Worm (Caenorhabditis elegans): ENCODE data around the gene Y50D4C.3.

The Y50D4C.3 gene

ce11 chrV:945144-945543 lies at the start of gene Y50D4C.3:
Gene Y50D4C.3, minus strand, starts transcription at chrV:945244.
- TF ChIP-seq elt-2 (tag; optimal IDR thresholded peaks at IDR 0.05) (no peak), zag-1 (tag; optimal IDR thresholded peaks at IDR 0.05) (no peak), ceh-28 (tag; optimal IDR thresholded peaks at IDR 0.05) (no peak), elt-1 (tag; optimal IDR thresholded peaks at IDR 0.05) (no peak), eor-1 (tag; optimal IDR thresholded peaks at IDR 0.05) (no peak), skn-1 (tag; optimal IDR thresholded peaks at IDR 0.05) (no peak), pqm-1 (tag; optimal IDR thresholded peaks at IDR 0.05) (no peak), ceh-9 (tag; optimal IDR thresholded peaks at IDR 0.05) (no peak)

- TF ChIP-seq nhr-11 (tag; optimal IDR thresholded peaks at IDR 0.05): no peak
- no peak for TF ChIP-seq pha-4 (tag; optimal IDR thresholded peaks at IDR 0.05)
- TF ChIP-seq ztf-11 (tag; optimal IDR thresholded peaks at IDR 0.05): no peak
- TF ChIP-seq nhr-23 (tag; optimal IDR thresholded peaks at IDR 0.05): no peak
- no peak for TF ChIP-seq unc-62 (GFP tag; optimal IDR thresholded peaks at IDR 0.05)
- no peak for TF ChIP-seq aly-2 (tag; optimal IDR thresholded peaks at IDR 0.05)
- TF ChIP-seq nhr-237 (tag; optimal IDR thresholded peaks at IDR 0.05): no peak
- no peak for TF ChIP-seq elt-1 (tag; optimal IDR thresholded peaks at IDR 0.05)
- no peak for TF ChIP-seq nhr-25 (tag; optimal IDR thresholded peaks at IDR 0.05)
- TF ChIP-seq nhr-76 (tag; optimal IDR thresholded peaks at IDR 0.05): no peak
- TF ChIP-seq fos-1 (tag; optimal IDR thresholded peaks at IDR 0.05): no peak
- TF ChIP-seq nhr-12 (tag; optimal IDR thresholded peaks at IDR 0.05): no peak
- TF ChIP-seq lsy-12 (tag; optimal IDR thresholded peaks at IDR 0.05): no peak
Observed at ce11 chrV:990300-990699, 45.3 kb upstream of the Y50D4C.3 start.

DNA sequence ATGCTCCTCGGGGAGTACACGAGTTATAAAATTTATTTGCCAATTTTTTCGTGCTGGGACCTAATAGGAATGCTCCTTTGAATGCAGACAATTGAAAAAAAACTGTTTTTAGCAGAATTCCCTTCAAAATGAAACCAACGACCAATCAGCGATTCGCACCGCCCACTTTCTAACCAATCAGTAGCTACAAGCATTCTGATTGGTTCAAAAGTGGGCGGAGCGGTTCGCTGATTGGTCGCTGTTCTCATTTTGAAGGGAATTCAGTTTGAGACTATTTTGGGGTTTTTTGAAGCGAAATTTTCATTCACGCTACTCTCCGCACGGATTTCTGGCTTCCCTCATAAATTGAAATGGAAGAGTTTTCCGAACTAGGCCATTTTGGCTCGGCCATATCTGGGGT lies 38.1 kb upstream of the Y50D4C.3 start:
- peak; percentile 70 for TF ChIP-seq nfya-1 (tag; optimal IDR thresholded peaks at IDR 0.05; ENCODE audit: insufficient read depth)
- TF ChIP-seq lin-39 (tag; optimal IDR thresholded peaks at IDR 0.05): no peak

DNA sequence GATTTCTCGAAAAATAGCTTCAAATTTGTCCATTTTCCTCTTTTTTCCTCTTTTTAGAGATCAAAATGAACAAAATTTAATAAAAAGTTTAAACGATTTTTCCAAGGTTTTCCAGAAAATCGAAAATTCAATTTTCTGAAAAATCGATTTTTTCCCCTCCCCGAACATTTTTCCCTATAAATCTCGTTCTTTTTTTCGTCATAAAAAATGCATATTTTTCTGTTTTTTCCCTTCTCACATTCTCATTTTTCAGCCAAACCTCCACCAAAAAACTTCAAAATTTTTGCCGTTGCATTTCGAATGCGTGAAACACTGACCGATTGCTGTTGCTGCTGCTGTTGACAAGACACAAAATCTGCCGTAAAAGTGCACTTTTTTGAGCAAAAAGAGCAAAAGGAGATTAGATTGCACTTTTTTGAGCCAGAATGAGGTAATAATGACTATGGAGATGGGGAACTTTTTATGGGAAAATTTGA lies 37.3 kb upstream of the Y50D4C.3 start, which contains the start of the genes Y50D4C.12 and unc-34:
TSS of gene Y50D4C.12 (plus strand) at position 301 of the 476 bp plus-strand sequence.
TSS of gene unc-34 (plus strand) at position 426 of the 476 bp plus-strand sequence.
- TF ChIP-seq ztf-4 (tag; optimal IDR thresholded peaks at IDR 0.05) (no peak), egl-27 (tag; optimal IDR thresholded peaks at IDR 0.05) (no peak), ceh-9 (tag; optimal IDR thresholded peaks at IDR 0.05) (no peak), lin-15B (tag; optimal IDR thresholded peaks at IDR 0.05) (no peak), eor-1 (tag; optimal IDR thresholded peaks at IDR 0.05) (no peak), nhr-23 (tag; optimal IDR thresholded peaks at IDR 0.05) (no peak), nhr-25 (tag; optimal IDR thresholded peaks at IDR 0.05) (no peak), sea-2 (GFP tag; optimal IDR thresholded peaks at IDR 0.05) (no peak)

ce11 chrV:979698-980097 lies 34.7 kb upstream of the Y50D4C.3 start:
- peak; percentile 4 for TF ChIP-seq lin-15B (tag; optimal IDR thresholded peaks at IDR 0.05)
- TF ChIP-seq pha-4 (tag; optimal IDR thresholded peaks at IDR 0.05): peak; percentile 61
- peak; percentile 43 for TF ChIP-seq lin-39 (tag; optimal IDR thresholded peaks at IDR 0.05)
- TF ChIP-seq skn-1 (tag; optimal IDR thresholded peaks at IDR 0.05): no peak
- no peak for TF ChIP-seq ama-1 (optimal IDR thresholded peaks at IDR 0.05)
- no peak for TF ChIP-seq ztf-11 (tag; optimal IDR thresholded peaks at IDR 0.05)
- TF ChIP-seq ceh-16 (tag; optimal IDR thresholded peaks at IDR 0.05): no peak
- no peak for TF ChIP-seq unc-39 (tag; optimal IDR thresholded peaks at IDR 0.05)
- TF ChIP-seq unc-62 (GFP tag; optimal IDR thresholded peaks at IDR 0.05): no peak
- TF ChIP-seq hmg-11 (tag; optimal IDR thresholded peaks at IDR 0.05): no peak
- TF ChIP-seq egl-5 (tag; optimal IDR thresholded peaks at IDR 0.05): no peak
- TF ChIP-seq sea-2 (GFP tag; optimal IDR thresholded peaks at IDR 0.05): no peak
- TF ChIP-seq nhr-77 (tag; optimal IDR thresholded peaks at IDR 0.05): no peak
- TF ChIP-seq nfya-1 (tag; optimal IDR thresholded peaks at IDR 0.05; ENCODE audit: insufficient read depth): peak; percentile 83
- no peak for TF ChIP-seq ceh-28 (tag; optimal IDR thresholded peaks at IDR 0.05)
- peak; percentile 21 for TF ChIP-seq fkh-10 (GFP tag; optimal IDR thresholded peaks at IDR 0.05)
- no peak for TF ChIP-seq egl-27 (tag; optimal IDR thresholded peaks at IDR 0.05)
- no peak for TF ChIP-seq nhr-76 (tag; optimal IDR thresholded peaks at IDR 0.05)

DNA sequence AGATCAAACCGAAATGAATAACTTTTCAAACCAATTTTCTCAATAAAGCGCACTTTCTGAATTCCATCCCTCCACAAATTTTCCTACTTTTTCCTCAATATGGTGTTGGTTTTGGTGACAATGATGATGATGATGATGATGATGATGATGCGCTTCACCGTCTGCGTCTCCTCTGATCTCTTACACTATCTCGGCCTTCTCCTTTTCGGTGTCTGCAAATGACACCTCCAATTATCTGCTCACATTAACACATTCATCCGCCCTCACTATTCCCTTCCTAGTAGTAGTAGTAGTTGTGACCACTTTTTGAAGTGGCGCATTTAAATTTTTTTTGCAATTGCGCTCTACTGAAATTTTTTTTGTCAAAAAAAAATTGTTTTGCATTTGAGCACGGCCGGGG lies 33.6 kb upstream of the Y50D4C.3 start:
- no peak for TF ChIP-seq nhr-77 (tag; optimal IDR thresholded peaks at IDR 0.05)
- TF ChIP-seq elt-1 (tag; optimal IDR thresholded peaks at IDR 0.05): no peak
- TF ChIP-seq ztf-4 (tag; optimal IDR thresholded peaks at IDR 0.05): no peak
- no peak for TF ChIP-seq nhr-25 (tag; optimal IDR thresholded peaks at IDR 0.05)
- TF ChIP-seq ceh-28 (tag; optimal IDR thresholded peaks at IDR 0.05): no peak
- TF ChIP-seq nhr-76 (tag; optimal IDR thresholded peaks at IDR 0.05): no peak
- TF ChIP-seq mdl-1 (tag; optimal IDR thresholded peaks at IDR 0.05): no peak
- no peak for TF ChIP-seq nhr-12 (tag; optimal IDR thresholded peaks at IDR 0.05)
- TF ChIP-seq fos-1 (tag; optimal IDR thresholded peaks at IDR 0.05): no peak
- TF ChIP-seq nhr-28 (tag; optimal IDR thresholded peaks at IDR 0.05): no peak
- no peak for TF ChIP-seq egl-5 (tag; optimal IDR thresholded peaks at IDR 0.05)
- no peak for TF ChIP-seq lin-39 (tag; optimal IDR thresholded peaks at IDR 0.05)

All from whole organism, L3 larva.